Worm (Caenorhabditis elegans): ENCODE data around the gene dmd-3.
A peak's percentile ranks its signal among the peaks of the same experiment; 100 is the strongest.

Gene dmd-3

ce11 chrV:19629544-19629943 is 25.5 kb downstream of the dmd-3 start:
- no peak for TF ChIP-seq pha-4 (tag; optimal IDR thresholded peaks at IDR 0.05)
- TF ChIP-seq flh-1 (GFP tag; optimal IDR thresholded peaks at IDR 0.05): no peak
- no peak for TF ChIP-seq unc-39 (tag; optimal IDR thresholded peaks at IDR 0.05)
- TF ChIP-seq mab-5 (tag; optimal IDR thresholded peaks at IDR 0.05): no peak
- no peak for TF ChIP-seq ceh-43 (GFP tag; optimal IDR thresholded peaks at IDR 0.05)
- no peak for TF ChIP-seq sem-2 (GFP tag; optimal IDR thresholded peaks at IDR 0.05)
- TF ChIP-seq sptf-1 (tag; optimal IDR thresholded peaks at IDR 0.05): no peak
- no peak for TF ChIP-seq lin-32 (GFP tag; optimal IDR thresholded peaks at IDR 0.05)
- TF ChIP-seq unc-62 (GFP tag; optimal IDR thresholded peaks at IDR 0.05): no peak
- TF ChIP-seq nhr-28 (tag; optimal IDR thresholded peaks at IDR 0.05): no peak
- no peak for TF ChIP-seq ceh-39 (tag; optimal IDR thresholded peaks at IDR 0.05)
- TF ChIP-seq lsy-2 (tag; optimal IDR thresholded peaks at IDR 0.05): no peak
- TF ChIP-seq unc-120 (tag; optimal IDR thresholded peaks at IDR 0.05; ENCODE audit: poor library complexity, severe bottlenecking): no peak

- no peak for TF ChIP-seq bed-3 (GFP tag; optimal IDR thresholded peaks at IDR 0.05)
- TF ChIP-seq nhr-12 (tag; optimal IDR thresholded peaks at IDR 0.05): no peak
- TF ChIP-seq unc-120 (tag; optimal IDR thresholded peaks at IDR 0.05; ENCODE audit: poor library complexity, severe bottlenecking): no peak
- TF ChIP-seq drap-1 (GFP tag; optimal IDR thresholded peaks at IDR 0.05): no peak
- TF ChIP-seq elt-1 (tag; optimal IDR thresholded peaks at IDR 0.05; ENCODE audit: borderline replicate concordance, insufficient read depth): no peak
- no peak for TF ChIP-seq M03D4.4 (tag; optimal IDR thresholded peaks at IDR 0.05)
- no peak for TF ChIP-seq ham-2 (GFP tag; optimal IDR thresholded peaks at IDR 0.05)
- TF ChIP-seq hlh-1 (tag; optimal IDR thresholded peaks at IDR 0.05): no peak
These were observed 29.3 kb downstream of the dmd-3 start for ce11 chrV:19625719-19626118.

ce11 chrV:19624749-19625148 is 30.3 kb downstream of the dmd-3 start, which contains the start of gene dyf-19:
dyf-19 (plus strand) TSS chrV:19625049.
- no peak for TF ChIP-seq snpc-4 (tag; optimal IDR thresholded peaks at IDR 0.05)
- no peak for TF ChIP-seq unc-120 (tag; optimal IDR thresholded peaks at IDR 0.05; ENCODE audit: poor library complexity, severe bottlenecking)
- no peak for TF ChIP-seq nhr-12 (tag; optimal IDR thresholded peaks at IDR 0.05)
- TF ChIP-seq mls-2 (tag; optimal IDR thresholded peaks at IDR 0.05): no peak
- TF ChIP-seq lin-13 (tag; optimal IDR thresholded peaks at IDR 0.05): no peak
- no peak for TF ChIP-seq nhr-237 (tag; optimal IDR thresholded peaks at IDR 0.05)
- TF ChIP-seq elt-1 (tag; optimal IDR thresholded peaks at IDR 0.05; ENCODE audit: borderline replicate concordance, insufficient read depth): no peak
- no peak for TF ChIP-seq ceh-83 (GFP tag; optimal IDR thresholded peaks at IDR 0.05)

ce11 chrV:19623523-19624312 is 31.3 kb downstream of the dmd-3 start:
- no peak for TF ChIP-seq lsy-2 (tag; optimal IDR thresholded peaks at IDR 0.05)
- TF ChIP-seq unc-39 (tag; optimal IDR thresholded peaks at IDR 0.05): no peak
- no peak for TF ChIP-seq ceh-43 (GFP tag; optimal IDR thresholded peaks at IDR 0.05)
- TF ChIP-seq mls-2 (tag; optimal IDR thresholded peaks at IDR 0.05): no peak
- TF ChIP-seq ceh-39 (tag; optimal IDR thresholded peaks at IDR 0.05): no peak
- TF ChIP-seq unc-62 (GFP tag; optimal IDR thresholded peaks at IDR 0.05): no peak
- TF ChIP-seq blmp-1 (tag; optimal IDR thresholded peaks at IDR 0.05): no peak
- no peak for TF ChIP-seq nhr-12 (tag; optimal IDR thresholded peaks at IDR 0.05)
- peak; percentile 36 for TF ChIP-seq ham-2 (GFP tag; optimal IDR thresholded peaks at IDR 0.05)
- TF ChIP-seq snpc-4 (tag; optimal IDR thresholded peaks at IDR 0.05): no peak
- TF ChIP-seq elt-1 (tag; optimal IDR thresholded peaks at IDR 0.05; ENCODE audit: borderline replicate concordance, insufficient read depth): peak; percentile 64
- no peak for TF ChIP-seq zip-8 (tag; optimal IDR thresholded peaks at IDR 0.05)

ce11 chrV:19622440-19622914 is 32.6 kb downstream of the dmd-3 start, which contains the start of gene Y43F8C.3:
Y43F8C.3 (minus strand) TSS chrV:19622626.
- TF ChIP-seq cnd-1 (tag; optimal IDR thresholded peaks at IDR 0.05): peak; percentile 11
- TF ChIP-seq nhr-76 (tag; optimal IDR thresholded peaks at IDR 0.05): no peak
- no peak for TF ChIP-seq nhr-12 (tag; optimal IDR thresholded peaks at IDR 0.05)
- TF ChIP-seq blmp-1 (tag; optimal IDR thresholded peaks at IDR 0.05): no peak
- TF ChIP-seq nhr-2 (tag; optimal IDR thresholded peaks at IDR 0.05): no peak
- TF ChIP-seq M03D4.4 (tag; optimal IDR thresholded peaks at IDR 0.05): no peak
- no peak for TF ChIP-seq snpc-4 (tag; optimal IDR thresholded peaks at IDR 0.05)
- TF ChIP-seq ceh-39 (tag; optimal IDR thresholded peaks at IDR 0.05): no peak
- peak; percentile 35 for TF ChIP-seq ces-1 (GFP tag; optimal IDR thresholded peaks at IDR 0.05)
- peak; percentile 96 for TF ChIP-seq drap-1 (GFP tag; optimal IDR thresholded peaks at IDR 0.05)
- peak; percentile 68 for TF ChIP-seq mls-2 (tag; optimal IDR thresholded peaks at IDR 0.05)
- TF ChIP-seq ceh-83 (GFP tag; optimal IDR thresholded peaks at IDR 0.05): no peak
- TF ChIP-seq bed-3 (GFP tag; optimal IDR thresholded peaks at IDR 0.05): no peak
- TF ChIP-seq ceh-43 (GFP tag; optimal IDR thresholded peaks at IDR 0.05): no peak
- TF ChIP-seq pha-4 (tag; optimal IDR thresholded peaks at IDR 0.05): peak; percentile 6
- peak; percentile 72 for TF ChIP-seq unc-120 (tag; optimal IDR thresholded peaks at IDR 0.05; ENCODE audit: poor library complexity, severe bottlenecking)
- no peak for TF ChIP-seq ztf-11 (tag; optimal IDR thresholded peaks at IDR 0.05)
- peak; percentile 64 for TF ChIP-seq sptf-1 (tag; optimal IDR thresholded peaks at IDR 0.05)
- TF ChIP-seq mep-1 (tag; optimal IDR thresholded peaks at IDR 0.05): peak; percentile 26
- no peak for TF ChIP-seq tbx-8 (GFP tag; optimal IDR thresholded peaks at IDR 0.05)
- no peak for TF ChIP-seq hlh-1 (tag; optimal IDR thresholded peaks at IDR 0.05)
- TF ChIP-seq lin-13 (tag; optimal IDR thresholded peaks at IDR 0.05): peak; percentile 32
- TF ChIP-seq lin-32 (GFP tag; optimal IDR thresholded peaks at IDR 0.05): peak; percentile 40
- no peak for TF ChIP-seq mab-5 (tag; optimal IDR thresholded peaks at IDR 0.05)
- no peak for TF ChIP-seq elt-3 (tag; optimal IDR thresholded peaks at IDR 0.05)
- no peak for TF ChIP-seq sem-2 (GFP tag; optimal IDR thresholded peaks at IDR 0.05)
- TF ChIP-seq unc-39 (tag; optimal IDR thresholded peaks at IDR 0.05): peak; percentile 12
- no peak for TF ChIP-seq elt-1 (tag; optimal IDR thresholded peaks at IDR 0.05; ENCODE audit: borderline replicate concordance, insufficient read depth)
- peak; percentile 66 for TF ChIP-seq nhr-237 (tag; optimal IDR thresholded peaks at IDR 0.05)
- TF ChIP-seq unc-62 (GFP tag; optimal IDR thresholded peaks at IDR 0.05): peak; percentile 9
- TF ChIP-seq lsy-2 (tag; optimal IDR thresholded peaks at IDR 0.05): peak; percentile 41
- TF ChIP-seq flh-1 (GFP tag; optimal IDR thresholded peaks at IDR 0.05): no peak
- TF ChIP-seq ham-2 (GFP tag; optimal IDR thresholded peaks at IDR 0.05): peak; percentile 75
